Worm (Caenorhabditis elegans) whole organism, mixed stage, embryonic: ENCODE data around the gene T27D12.1.

Source experiments
- M03D4.4 ChIP-seq: sonication (generic microtip); optimal IDR thresholded peaks from 2 replicates; lab custom pipeline; 2017; ENCODE audit warnings: mild to moderate bottlenecking, missing genetic modification characterization, missing compliant biosample characterization
- bed-3 ChIP-seq: fragments of 200-800 bp; sonication (Bioruptor generic); optimal IDR thresholded peaks from 3 replicates; lab custom pipeline; 2018; ENCODE audit warnings: mild to moderate bottlenecking, missing genetic modification characterization, moderate library complexity, missing compliant biosample characterization
- blmp-1 ChIP-seq: fragments of 150-350 bp; optimal IDR thresholded peaks from 2 replicates; lab custom pipeline; 2014; ENCODE audit warnings: missing biosample characterization, missing genetic modification characterization
- ceh-39 ChIP-seq: fragments of 150-350 bp; optimal IDR thresholded peaks from 2 replicates; lab custom pipeline; 2014; ENCODE audit warnings: missing biosample characterization, missing genetic modification characterization
- ceh-43 ChIP-seq: fragments of 200-800 bp; sonication (Bioruptor generic); optimal IDR thresholded peaks from 2 replicates; lab custom pipeline; 2018; ENCODE audit warnings: mild to moderate bottlenecking, missing genetic modification characterization, moderate library complexity, missing compliant biosample characterization
- ceh-83 ChIP-seq: fragments of 200-800 bp; sonication (Bioruptor generic); optimal IDR thresholded peaks from 2 replicates; lab custom pipeline; 2018; ENCODE audit warnings: mild to moderate bottlenecking, missing genetic modification characterization, missing compliant biosample characterization
- ces-1 ChIP-seq: fragments of 150-350 bp; optimal IDR thresholded peaks from 2 replicates; lab custom pipeline; 2014; ENCODE audit warnings: missing biosample characterization, missing genetic modification reagents, missing genetic modification characterization
- cnd-1 ChIP-seq: fragments of 200-800 bp; sonication (Bioruptor generic); optimal IDR thresholded peaks from 2 replicates; lab custom pipeline; 2018; ENCODE audit warnings: mild to moderate bottlenecking, missing genetic modification characterization, missing compliant biosample characterization
- drap-1 ChIP-seq: fragments of 200-800 bp; sonication (Bioruptor generic); optimal IDR thresholded peaks from 3 replicates; lab custom pipeline; 2018; ENCODE audit warnings: mild to moderate bottlenecking, missing genetic modification characterization, missing compliant biosample characterization
- elt-1 ChIP-seq: sonication (generic microtip); optimal IDR thresholded peaks from 2 replicates; lab custom pipeline; 2017; ENCODE audit warnings: missing genetic modification characterization, mild to moderate bottlenecking, missing compliant biosample characterization, antibody characterized with exemption, moderate library complexity, borderline replicate concordance; ENCODE audit not compliant: insufficient read depth
- elt-3 ChIP-seq: fragments of 150-350 bp; optimal IDR thresholded peaks from 2 replicates; lab custom pipeline; 2014; ENCODE audit warnings: missing biosample characterization, missing genetic modification characterization
- flh-1 ChIP-seq: fragments of 200-800 bp; sonication (Bioruptor generic); optimal IDR thresholded peaks from 2 replicates; lab custom pipeline; 2018; ENCODE audit warnings: mild to moderate bottlenecking, missing genetic modification characterization, moderate library complexity, missing compliant biosample characterization
- ham-2 ChIP-seq: fragments of 200-800 bp; sonication (Bioruptor generic); optimal IDR thresholded peaks from 2 replicates; lab custom pipeline; 2018; ENCODE audit warnings: mild to moderate bottlenecking, missing genetic modification characterization, missing compliant biosample characterization
- hlh-1 ChIP-seq: fragments of 150-350 bp; optimal IDR thresholded peaks from 2 replicates; lab custom pipeline; 2014; ENCODE audit warnings: missing biosample characterization, missing genetic modification reagents, missing genetic modification characterization
- lin-13 ChIP-seq: fragments of 150-350 bp; optimal IDR thresholded peaks from 2 replicates; lab custom pipeline; 2014; ENCODE audit warnings: missing biosample characterization, missing genetic modification characterization
- lin-32 ChIP-seq: fragments of 200-800 bp; sonication (Bioruptor generic); optimal IDR thresholded peaks from 2 replicates; lab custom pipeline; 2018; ENCODE audit warnings: mild to moderate bottlenecking, missing genetic modification characterization, missing compliant biosample characterization
- lsy-2 ChIP-seq: fragments of 150-350 bp; optimal IDR thresholded peaks from 2 replicates; lab custom pipeline; 2014; ENCODE audit warnings: missing biosample characterization, missing genetic modification characterization
- mab-5 ChIP-seq: fragments of 150-350 bp; optimal IDR thresholded peaks from 2 replicates; lab custom pipeline; 2014; ENCODE audit warnings: missing biosample characterization, missing genetic modification characterization
- mep-1 ChIP-seq: fragments of 150-350 bp; optimal IDR thresholded peaks from 2 replicates; lab custom pipeline; 2017; ENCODE audit warnings: missing biosample characterization, missing genetic modification reagents, missing genetic modification characterization, inconsistent platforms
- mls-2 ChIP-seq: sonication (generic microtip); optimal IDR thresholded peaks from 2 replicates; lab custom pipeline; 2016; ENCODE audit warnings: mild to moderate bottlenecking, missing genetic modification characterization, moderate library complexity, missing compliant biosample characterization
- nhr-12 ChIP-seq: fragments of 150-350 bp; optimal IDR thresholded peaks from 2 replicates; lab custom pipeline; 2014; ENCODE audit warnings: missing biosample characterization, missing genetic modification characterization
- nhr-2 ChIP-seq: fragments of 150-350 bp; optimal IDR thresholded peaks from 2 replicates; lab custom pipeline; 2014; ENCODE audit warnings: missing biosample characterization, missing genetic modification characterization
- nhr-237 ChIP-seq: fragments of 150-350 bp; optimal IDR thresholded peaks from 2 replicates; lab custom pipeline; 2014; ENCODE audit warnings: missing biosample characterization, missing genetic modification characterization
- nhr-28 ChIP-seq: fragments of 150-350 bp; optimal IDR thresholded peaks from 2 replicates; lab custom pipeline; 2014; ENCODE audit warnings: missing biosample characterization, missing genetic modification characterization
- nhr-76 ChIP-seq: sonication (generic microtip); optimal IDR thresholded peaks from 2 replicates; lab custom pipeline; 2017; ENCODE audit warnings: missing biosample characterization, missing genetic modification characterization
- pha-4 ChIP-seq: fragments of 150-350 bp; optimal IDR thresholded peaks from 2 replicates; lab custom pipeline; 2018; ENCODE audit warnings: missing biosample characterization, missing genetic modification reagents, missing genetic modification characterization
- snpc-4 ChIP-seq: fragments of 150-350 bp; optimal IDR thresholded peaks from 2 replicates; lab custom pipeline; 2014; ENCODE audit warnings: missing biosample characterization, missing genetic modification characterization
- sptf-1 ChIP-seq: sonication (generic microtip); optimal IDR thresholded peaks from 2 replicates; lab custom pipeline; 2017; ENCODE audit warnings: mild to moderate bottlenecking, missing genetic modification characterization, moderate library complexity, missing compliant biosample characterization
- tbx-8 ChIP-seq: fragments of 200-800 bp; sonication (Bioruptor generic); optimal IDR thresholded peaks from 2 replicates; lab custom pipeline; 2018; ENCODE audit warnings: mild to moderate bottlenecking, missing genetic modification characterization, moderate library complexity, missing compliant biosample characterization
- unc-120 ChIP-seq: sonication (generic microtip); optimal IDR thresholded peaks from 2 replicates; lab custom pipeline; 2017; ENCODE audit warnings: missing genetic modification characterization, missing compliant biosample characterization; ENCODE audit not compliant: poor library complexity, severe bottlenecking
- unc-39 ChIP-seq: fragments of 150-350 bp; optimal IDR thresholded peaks from 2 replicates; lab custom pipeline; 2014; ENCODE audit warnings: missing biosample characterization, missing genetic modification characterization
- unc-62 ChIP-seq: fragments of 150-350 bp; optimal IDR thresholded peaks from 2 replicates; lab custom pipeline; 2014; ENCODE audit warnings: missing biosample characterization, missing genetic modification reagents, missing genetic modification characterization
- zip-8 ChIP-seq: fragments of 150-350 bp; optimal IDR thresholded peaks from 2 replicates; lab custom pipeline; 2014; ENCODE audit warnings: missing biosample characterization, missing genetic modification characterization
- ztf-11 ChIP-seq: fragments of 150-350 bp; optimal IDR thresholded peaks from 2 replicates; lab custom pipeline; 2014; ENCODE audit warnings: missing biosample characterization, missing genetic modification characterization

Gene T27D12.1

ce11 chrII:11880456-11881353 is 38.3 kb downstream of the T27D12.1 start:
- TF ChIP-seq blmp-1 (tag; lab: Kevin White, UChicago), result peak; percentile 67
- TF ChIP-seq nhr-2 (tag; lab: Kevin White, UChicago), result peak; percentile 81
- no peak for TF ChIP-seq bed-3 (GFP tag; lab: Kevin White, UChicago)
- peak; percentile 15 for TF ChIP-seq ceh-39
- peak; percentile 16 for TF ChIP-seq ham-2 (GFP tag; lab: Kevin White, UChicago)
- no peak for TF ChIP-seq ces-1 (GFP tag; lab: Kevin White, UChicago)
- no peak for TF ChIP-seq ceh-43
- peak; percentile 29 for TF ChIP-seq M03D4.4 (tag; lab: Kevin White, UChicago)
- TF ChIP-seq hlh-1, result no peak
- TF ChIP-seq mep-1 (tag; lab: Kevin White, UChicago), result no peak

- TF ChIP-seq drap-1 (GFP tag; lab: Kevin White, UChicago) (no peak), nhr-76 (tag; lab: Kevin White, UChicago) (no peak), unc-120 (tag; lab: Kevin White, UChicago) (no peak), M03D4.4 (tag; lab: Kevin White, UChicago) (no peak), cnd-1 (tag; lab: Kevin White, UChicago) (no peak), unc-39 (tag; lab: Kevin White, UChicago) (no peak), lin-32 (GFP tag; lab: Kevin White, UChicago) (no peak)
Observed at ce11 chrII:11883648-11884047, 41.2 kb downstream of the T27D12.1 start, which contains the start of gene ZK930.6. TSS of gene ZK930.6 (plus strand) at chrII:11883948.

- peak; percentile 31 for TF ChIP-seq lsy-2 (tag; lab: Kevin White, UChicago)
- TF ChIP-seq mab-5 (tag; lab: Kevin White, UChicago), result no peak
- TF ChIP-seq ztf-11 (tag; lab: Kevin White, UChicago), result no peak
- no peak for TF ChIP-seq tbx-8 (GFP tag; lab: Kevin White, UChicago)
- no peak for TF ChIP-seq nhr-237
- no peak for TF ChIP-seq pha-4 (tag; lab: Kevin White, UChicago)
- TF ChIP-seq ceh-83 (GFP tag; lab: Kevin White, UChicago), result no peak
- no peak for TF ChIP-seq flh-1 (GFP tag; lab: Kevin White, UChicago)
- no peak for TF ChIP-seq ceh-43
- TF ChIP-seq zip-8, result peak; percentile 40
- TF ChIP-seq nhr-76 (tag; lab: Kevin White, UChicago), result no peak
- TF ChIP-seq mls-2 (tag; lab: Kevin White, UChicago), result no peak
- peak; percentile 20 for TF ChIP-seq sptf-1
- TF ChIP-seq ceh-39, result no peak
- no peak for TF ChIP-seq ces-1 (GFP tag; lab: Kevin White, UChicago)
- TF ChIP-seq snpc-4, result no peak
- TF ChIP-seq nhr-28 (tag; lab: Kevin White, UChicago), result no peak
- no peak for TF ChIP-seq elt-1
- no peak for TF ChIP-seq elt-3
- peak; percentile 50 for TF ChIP-seq nhr-2 (tag; lab: Kevin White, UChicago)
- TF ChIP-seq cnd-1 (tag; lab: Kevin White, UChicago), result peak; percentile 88
- TF ChIP-seq drap-1 (GFP tag; lab: Kevin White, UChicago), result no peak
- no peak for TF ChIP-seq unc-39 (tag; lab: Kevin White, UChicago)
- peak; percentile 6 for TF ChIP-seq mep-1 (tag; lab: Kevin White, UChicago)
- no peak for TF ChIP-seq hlh-1
- TF ChIP-seq lin-32 (GFP tag; lab: Kevin White, UChicago), result peak; percentile 98
- TF ChIP-seq lin-13 (tag; lab: Kevin White, UChicago), result no peak
- no peak for TF ChIP-seq bed-3 (GFP tag; lab: Kevin White, UChicago)
- TF ChIP-seq unc-120 (tag; lab: Kevin White, UChicago), result no peak
- no peak for TF ChIP-seq blmp-1 (tag; lab: Kevin White, UChicago)
- no peak for TF ChIP-seq ham-2 (GFP tag; lab: Kevin White, UChicago)
- peak; percentile 69 for TF ChIP-seq unc-62 (GFP tag; lab: Kevin White, UChicago)
- TF ChIP-seq nhr-12 (tag; lab: Kevin White, UChicago), result peak; percentile 14
- TF ChIP-seq M03D4.4 (tag; lab: Kevin White, UChicago), result no peak
Observed at ce11 chrII:11887724-11888123, 45.3 kb downstream of the T27D12.1 start.
